Worm (Caenorhabditis elegans): ENCODE results near the gene Y46G5A.14.

The Y46G5A.14 gene

DNA sequence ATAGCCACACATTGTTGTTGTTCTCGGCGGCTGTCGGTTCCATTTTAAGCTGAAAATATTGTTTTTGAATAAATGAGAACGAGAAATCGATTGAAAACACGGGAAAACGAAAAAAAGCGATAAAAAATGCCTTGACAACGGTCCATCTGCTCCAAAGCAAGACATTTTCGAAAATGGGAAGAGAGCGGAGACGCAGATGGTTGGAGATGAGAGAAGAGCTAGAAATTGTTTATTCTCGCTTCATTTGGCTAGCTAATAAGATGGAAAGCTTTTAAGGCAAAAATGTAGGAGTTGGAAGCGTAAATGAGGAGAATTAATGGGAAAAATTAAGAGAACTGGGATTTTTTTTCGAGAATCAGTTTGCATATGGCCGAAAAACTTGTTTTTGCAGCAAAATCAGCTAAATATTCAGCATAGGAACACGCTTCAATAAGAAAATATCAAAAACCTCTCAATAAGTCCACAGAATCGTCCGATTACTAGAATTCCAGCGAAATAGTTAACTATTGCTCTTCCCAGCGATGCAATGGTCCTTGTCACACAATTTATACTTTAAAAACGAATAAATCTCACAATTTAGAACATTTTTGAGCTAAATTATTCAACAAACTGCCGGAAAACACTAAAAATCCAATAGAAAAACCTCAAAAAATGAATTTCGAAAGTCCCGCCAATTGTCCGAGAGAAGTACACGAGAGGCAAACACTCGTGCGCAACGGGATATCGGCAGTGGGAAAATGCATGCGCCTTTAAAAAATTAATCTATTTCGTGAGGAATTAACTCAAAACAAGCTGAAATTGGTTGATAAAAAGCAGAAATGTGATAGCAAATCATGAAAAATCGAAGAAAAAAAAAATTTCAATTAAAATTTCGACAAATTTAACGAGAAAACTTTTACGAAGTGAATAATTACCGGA, 36.0 kb upstream of the Y46G5A.14 start, which contains the start of gene pisy-1 (continued):
- TF ChIP-seq sea-2 (GFP tag; IDR thresholded peaks at IDR 0.05) (no peak), atf-7 (tag; optimal IDR thresholded peaks at IDR 0.05) (no peak), zfh-2 (GFP tag; conservative IDR thresholded peaks at IDR 0.05) (no peak), lin-54 (GFP tag; optimal IDR thresholded peaks at IDR 0.05) (peak; percentile 70), ceh-58 (GFP tag; IDR thresholded peaks at IDR 0.05) (0 out of 2 replicates have a peak, but pooled peaks have one; percentile 6), egl-18 (GFP tag; IDR thresholded peaks at IDR 0.05) (0 out of 2 replicates have a peak, but pooled peaks have one; percentile 44), attf-6 (GFP tag; IDR thresholded peaks at IDR 0.05) (no peak), tbp1 (GFP tag; optimal IDR thresholded peaks at IDR 0.05) (no peak), K12H6.12 (tag; optimal IDR thresholded peaks at IDR 0.05) (no peak), B0035.1 (tag; optimal IDR thresholded peaks at IDR 0.05) (no peak), egrh-3 (GFP tag; IDR thresholded peaks at IDR 0.05) (no peak), nhr-120 (GFP tag; IDR thresholded peaks at IDR 0.05) (no peak), Y56A3A.18 (GFP tag; IDR thresholded peaks at IDR 0.05) (no peak), let-607 (tag; optimal IDR thresholded peaks at IDR 0.05) (no peak), F23B12.7 (tag; optimal IDR thresholded peaks at IDR 0.05; ENCODE audit: insufficient read depth) (no peak), nhr-90 (tag; optimal IDR thresholded peaks at IDR 0.05) (no peak), unc-62 (GFP tag; optimal IDR thresholded peaks at IDR 0.05) (no peak), madf-3 (GFP tag; IDR thresholded peaks at IDR 0.05) (peak; percentile 61), aptf-2 (GFP tag; conservative IDR thresholded peaks at IDR 0.05) (no peak), attf-5 (GFP tag; optimal IDR thresholded peaks at IDR 0.05) (peak; percentile 19), xnd-1 (tag; optimal IDR thresholded peaks at IDR 0.05) (no peak), hsf-1 (GFP tag; IDR thresholded peaks at IDR 0.05) (0 out of 2 replicates have a peak, but pooled peaks have one; percentile 44), hlh-12 (tag; optimal IDR thresholded peaks at IDR 0.05) (no peak), lsl-1 (GFP tag; optimal IDR thresholded peaks at IDR 0.05) (peak; percentile 14), hrde-1 (tag; optimal IDR thresholded peaks at IDR 0.05; ENCODE audit: borderline replicate concordance) (no peak), F55B11.4 (tag; optimal IDR thresholded peaks at IDR 0.05; ENCODE audit: borderline replicate concordance, insufficient read depth) (no peak), snpc-4 (GFP tag; optimal IDR thresholded peaks at IDR 0.05) (no peak), snpc-4 (tag; optimal IDR thresholded peaks at IDR 0.05) (no peak), tbx-9 (tag; optimal IDR thresholded peaks at IDR 0.05; ENCODE audit: borderline replicate concordance) (no peak), ztf-18 (tag; optimal IDR thresholded peaks at IDR 0.05) (no peak), rcor-1 (GFP tag; IDR thresholded peaks at IDR 0.05) (no peak), Y67H2A.10 (GFP tag; conservative IDR thresholded peaks at IDR 0.05) (no peak), ama-1 (optimal IDR thresholded peaks at IDR 0.05) (no peak), ama-1 (GFP tag; optimal IDR thresholded peaks at IDR 0.05) (no peak), hlh-26 (GFP tag; conservative IDR thresholded peaks at IDR 0.05) (no peak), ztf-28 (GFP tag; IDR thresholded peaks at IDR 0.05) (no peak), snpc-3.4 (tag; optimal IDR thresholded peaks at IDR 0.05) (no peak), F22D6.2 (tag; optimal IDR thresholded peaks at IDR 0.05) (no peak), F49E8.2 (tag; optimal IDR thresholded peaks at IDR 0.05; ENCODE audit: insufficient read depth) (no peak), ztf-6 (GFP tag; IDR thresholded peaks at IDR 0.05) (no peak), hmg-20 (GFP tag; IDR thresholded peaks at IDR 0.05) (no peak), mxl-1 (tag; optimal IDR thresholded peaks at IDR 0.05) (no peak), pbrm-1 (GFP tag; IDR thresholded peaks at IDR 0.05) (peak; percentile 16; the same call in 1 of the 2 replicates), Y95B8A.8 (GFP tag; IDR thresholded peaks at IDR 0.05) (no peak), lsy-27 (tag; optimal IDR thresholded peaks at IDR 0.05; ENCODE audit: borderline replicate concordance, insufficient read depth) (no peak), lir-1 (GFP tag; conservative IDR thresholded peaks at IDR 0.05) (no peak)
